ENCODE assay signal across 1 fruit fly cellular context in the genomic region with DNA sequence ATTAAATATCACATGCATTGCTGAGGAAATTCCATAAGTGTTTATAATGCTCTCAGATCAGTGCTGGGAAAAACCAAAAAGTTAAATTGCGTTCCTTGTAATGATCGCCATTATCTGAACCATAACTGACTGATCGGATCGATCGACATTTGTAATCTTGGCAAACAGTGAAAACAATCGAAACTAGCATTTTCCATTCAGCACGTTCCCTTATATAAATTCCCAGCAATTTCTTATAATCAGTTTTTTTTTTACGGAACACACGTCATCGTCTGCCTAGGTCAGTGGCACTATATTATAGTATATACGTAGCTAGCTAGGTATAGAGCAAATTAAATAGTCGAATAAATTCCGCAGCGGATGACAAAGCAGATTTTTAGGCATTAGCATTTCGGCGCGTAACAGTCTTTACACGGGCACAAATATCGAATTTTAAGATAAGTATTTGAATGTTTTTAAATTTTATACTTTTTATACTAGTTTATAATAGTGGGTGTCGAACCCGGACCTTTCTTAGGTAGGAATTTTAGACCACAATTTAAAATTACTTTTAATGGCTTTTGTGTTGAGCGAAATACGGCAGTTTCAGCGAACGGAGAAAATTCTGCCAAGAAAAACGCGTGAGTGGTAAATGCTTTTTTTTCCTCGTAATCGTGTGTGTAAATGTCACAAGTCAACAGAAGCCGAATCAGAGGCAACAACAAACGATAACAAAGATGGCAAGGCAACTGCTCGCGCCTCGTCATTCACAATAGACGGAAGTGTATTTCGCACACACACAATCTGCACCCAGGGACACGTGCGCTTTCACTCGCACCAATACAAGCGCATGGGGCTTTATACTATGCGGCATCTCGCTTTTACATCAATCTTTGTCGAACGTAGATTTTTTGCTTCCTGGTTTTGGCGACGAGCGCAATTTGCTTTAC.
TF ChIP-seq lines count a peak whose summit lies in the region.

No protein-coding gene starts in this region.

TF ChIP-seq in whole organism, embryonic, 481 proteins besides CTCF, POLR2A, EP300 and RAD21 (continued from another document):
- TF ChIP-seq run (tag; optimal IDR thresholded peaks at IDR 0.05; lab: Kevin White, UChicago) (no peak), CoRest (tag; optimal IDR thresholded peaks at IDR 0.05; lab: Kevin White, UChicago) (no peak), CG16779 (GFP tag; IDR thresholded peaks at IDR 0.05; lab: Robert Waterston, UW) (no peak), lov (optimal IDR thresholded peaks at IDR 0.05; lab: Kevin White, UChicago) (no peak), lov (GFP tag; IDR thresholded peaks at IDR 0.05; lab: Robert Waterston, UW) (no peak), ewg (GFP tag; optimal IDR thresholded peaks at IDR 0.05; lab: Kevin White, UChicago) (no peak), Pdp1 (GFP tag; optimal IDR thresholded peaks at IDR 0.05; lab: Kevin White, UChicago) (peak in 1 of 2 experiments; percentile 53), CG10321 (GFP tag; IDR thresholded peaks at IDR 0.05; lab: Robert Waterston, UW) (peak; percentile 54; the same call in 1 of the 2 replicates), twi (tag; optimal IDR thresholded peaks at IDR 0.05; lab: Kevin White, UChicago) (no peak), ken (GFP tag; IDR thresholded peaks at IDR 0.05; lab: Robert Waterston, UW) (0 out of 3 replicates have a peak, but pooled peaks have one; percentile 37), CG9215 (GFP tag; IDR thresholded peaks at IDR 0.05; lab: Robert Waterston, UW) (no peak), Kr (GFP tag; optimal IDR thresholded peaks at IDR 0.05; lab: Kevin White, UChicago) (no peak), sens (GFP tag; lab: Kevin White, UChicago) (peak; percentile 54), CG14014 (GFP tag; IDR thresholded peaks at IDR 0.05; lab: Robert Waterston, UW) (no peak), CG18619 (GFP tag; optimal IDR thresholded peaks at IDR 0.05; lab: Kevin White, UChicago) (no peak), CG9932 (GFP tag; IDR thresholded peaks at IDR 0.05; lab: Robert Waterston, UW) (peak; percentile 46), CG32772 (GFP tag; IDR thresholded peaks at IDR 0.05; lab: Robert Waterston, UW) (no peak)
